Worm (Caenorhabditis elegans) whole organism, L4/young adult: ENCODE data around the gene F47B7.3.

Experiments
- W03F9.2 ChIP-seq: fragments of 150-350 bp; optimal IDR thresholded peaks from 2 replicates; lab custom pipeline; 2014; ENCODE audit warnings: missing biosample characterization, missing genetic modification characterization
- dao-5 ChIP-seq: sonication (generic microtip); optimal IDR thresholded peaks from 2 replicates; lab custom pipeline; 2016; ENCODE audit warnings: missing genotype, missing genetic modification characterization, moderate library complexity, missing compliant biosample characterization
- him-1 ChIP-seq: sonication (generic microtip); optimal IDR thresholded peaks from 2 replicates; lab custom pipeline; 2016; ENCODE audit warnings: missing genotype, missing genetic modification reagents, missing genetic modification characterization, missing compliant biosample characterization

DNA sequence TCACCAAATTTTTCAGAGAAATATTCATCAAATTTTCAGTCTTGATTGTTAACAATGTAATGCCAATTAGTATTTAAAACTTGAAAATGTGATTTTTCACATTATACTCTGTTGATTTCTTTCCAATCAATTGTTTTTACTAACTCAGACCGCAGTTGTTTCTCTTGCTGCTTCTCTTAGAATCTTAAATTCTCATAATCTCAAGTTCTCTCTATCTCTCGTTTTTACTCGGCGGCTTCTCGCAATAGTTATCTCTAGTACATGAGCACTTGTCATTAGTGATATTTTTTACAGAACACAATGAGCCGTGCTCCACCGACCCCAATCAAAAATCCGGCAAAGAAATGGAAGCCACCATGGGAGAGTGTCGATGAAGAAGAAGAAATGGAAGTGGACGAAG, 43.0 kb upstream of the F47B7.3 start, which contains the start of gene F35A5.1:
- TF ChIP-seq W03F9.2 (no peak), him-1 (tag; lab: Kevin White, UChicago) (no peak), dao-5 (tag; lab: Kevin White, UChicago) (no peak)
